Worm (Caenorhabditis elegans) whole organism, mixed stage, embryonic: ENCODE measurements around the gene T13H5.8.
A peak's percentile ranks its signal among the peaks of the same experiment; 100 is the strongest.

Experiments used
- blmp-1 ChIP-seq: fragments of 150-350 bp; optimal IDR thresholded peaks from 2 replicates; lab custom pipeline; 2014; ENCODE audit warnings: missing biosample characterization, missing genetic modification characterization
- ceh-83 ChIP-seq: fragments of 200-800 bp; sonication (Bioruptor generic); optimal IDR thresholded peaks from 2 replicates; lab custom pipeline; 2018; ENCODE audit warnings: mild to moderate bottlenecking, missing genetic modification characterization, missing compliant biosample characterization
- elt-3 ChIP-seq: fragments of 150-350 bp; optimal IDR thresholded peaks from 2 replicates; lab custom pipeline; 2014; ENCODE audit warnings: missing biosample characterization, missing genetic modification characterization
- flh-1 ChIP-seq: fragments of 200-800 bp; sonication (Bioruptor generic); optimal IDR thresholded peaks from 2 replicates; lab custom pipeline; 2018; ENCODE audit warnings: mild to moderate bottlenecking, missing genetic modification characterization, moderate library complexity, missing compliant biosample characterization
- snpc-4 ChIP-seq: fragments of 150-350 bp; optimal IDR thresholded peaks from 2 replicates; lab custom pipeline; 2014; ENCODE audit warnings: missing biosample characterization, missing genetic modification characterization
- unc-62 ChIP-seq: fragments of 150-350 bp; optimal IDR thresholded peaks from 2 replicates; lab custom pipeline; 2014; ENCODE audit warnings: missing biosample characterization, missing genetic modification reagents, missing genetic modification characterization
- ztf-11 ChIP-seq: fragments of 150-350 bp; optimal IDR thresholded peaks from 2 replicates; lab custom pipeline; 2014; ENCODE audit warnings: missing biosample characterization, missing genetic modification characterization

DNA sequence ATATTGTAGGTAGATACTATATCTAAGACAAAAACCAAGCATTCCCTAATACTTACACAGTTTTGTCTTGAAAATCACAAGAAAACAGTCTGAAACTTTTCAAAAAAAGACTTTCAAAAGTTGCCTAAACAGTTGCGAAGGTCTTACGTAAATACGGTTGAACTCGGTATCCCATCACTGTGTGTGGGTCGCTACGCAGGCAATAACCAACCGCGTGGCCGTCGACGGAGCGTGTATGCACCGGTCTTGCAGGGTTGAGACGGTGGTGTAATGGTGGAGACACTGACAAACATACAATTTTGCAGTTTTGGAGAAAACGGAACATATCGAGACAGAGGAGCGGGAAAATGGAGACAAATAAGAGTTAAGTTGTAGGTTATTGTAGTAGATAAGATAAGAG, 42.9 kb downstream of the T13H5.8 start, which contains the start of gene iff-2:
- TF ChIP-seq snpc-4 (tag; lab: Kevin White, UChicago) (no peak), ztf-11 (tag; lab: Kevin White, UChicago) (peak; percentile 72), flh-1 (GFP tag; lab: Kevin White, UChicago) (no peak), unc-62 (GFP tag; lab: Kevin White, UChicago) (peak; percentile 85), ceh-83 (peak; percentile 78), blmp-1 (no peak), elt-3 (peak; percentile 87)
